Worm (Caenorhabditis elegans) whole organism, L2 larva: ENCODE measurements around the gene unc-47.
"Not testable (repeated sequence)": the region's sequence is repeated elsewhere in the genome, so short reads cannot be mapped to it uniquely, and the experiment has no call there.

ENCODE experiments used
- F13H6.1 ChIP-seq: sonication (generic microtip); optimal IDR thresholded peaks from 2 replicates; lab custom pipeline; 2016; ENCODE audit warnings: missing genetic modification characterization, missing compliant biosample characterization
- R02D3.7 ChIP-seq: fragments of 150-350 bp; optimal IDR thresholded peaks from 2 replicates; lab custom pipeline; 2014; ENCODE audit warnings: missing biosample characterization, missing genetic modification characterization
- Y55F3AM.14 ChIP-seq: fragments of 200-800 bp; sonication (Bioruptor generic); optimal IDR thresholded peaks from 2 replicates; lab custom pipeline; 2018; ENCODE audit warnings: mild to moderate bottlenecking, missing genetic modification characterization, missing compliant biosample characterization
- ZK546.5 ChIP-seq: sonication (generic microtip); optimal IDR thresholded peaks from 2 replicates; lab custom pipeline; 2017; ENCODE audit warnings: missing biosample characterization, missing genetic modification characterization
- alr-1 ChIP-seq: fragments of 150-350 bp; optimal IDR thresholded peaks from 2 replicates; lab custom pipeline; 2014; ENCODE audit warnings: missing biosample characterization, missing genetic modification characterization
- ama-1 ChIP-seq: fragments of 150-350 bp; optimal IDR thresholded peaks from 2 replicates; lab custom pipeline; 2018; ENCODE audit warnings: inconsistent platforms
- blmp-1 ChIP-seq: sonication (generic microtip); optimal IDR thresholded peaks from 2 replicates; lab custom pipeline; 2017; ENCODE audit warnings: missing genetic modification characterization, mild to moderate bottlenecking, missing compliant biosample characterization, antibody characterized with exemption, moderate library complexity; ENCODE audit not compliant: insufficient read depth
- ceh-16 ChIP-seq: fragments of 150-350 bp; optimal IDR thresholded peaks from 2 replicates; lab custom pipeline; 2014; ENCODE audit warnings: missing biosample characterization, missing genetic modification characterization
- ceh-82 ChIP-seq: fragments of 150-350 bp; optimal IDR thresholded peaks from 2 replicates; lab custom pipeline; 2014; ENCODE audit warnings: missing biosample characterization, missing genetic modification characterization
- crh-2 ChIP-seq: sonication (generic microtip); optimal IDR thresholded peaks from 2 replicates; lab custom pipeline; 2017; ENCODE audit warnings: missing biosample characterization, missing genetic modification characterization
- dmd-4 ChIP-seq: sonication (generic microtip); optimal IDR thresholded peaks from 2 replicates; lab custom pipeline; 2017; ENCODE audit warnings: missing biosample characterization, missing genetic modification characterization
- egl-27 ChIP-seq: sonication (generic microtip); optimal IDR thresholded peaks from 3 replicates; lab custom pipeline; 2017; ENCODE audit warnings: missing biosample characterization, missing genetic modification reagents, missing genetic modification characterization
- elt-1 ChIP-seq: fragments of 150-350 bp; optimal IDR thresholded peaks from 2 replicates; lab custom pipeline; 2014; ENCODE audit warnings: missing biosample characterization, missing genetic modification characterization
- elt-3 ChIP-seq: sonication (generic microtip); optimal IDR thresholded peaks from 2 replicates; lab custom pipeline; 2017; ENCODE audit warnings: missing biosample characterization, missing genetic modification characterization
- fos-1 ChIP-seq: fragments of 150-350 bp; optimal IDR thresholded peaks from 2 replicates; lab custom pipeline; 2014; ENCODE audit warnings: missing biosample characterization, missing genetic modification characterization
- gmeb-1 ChIP-seq: fragments of 150-350 bp; optimal IDR thresholded peaks from 2 replicates; lab custom pipeline; 2014; ENCODE audit warnings: missing biosample characterization, missing genetic modification characterization
- lin-11 ChIP-seq: fragments of 150-350 bp; sonication (generic microtip); optimal IDR thresholded peaks from 2 replicates; lab custom pipeline; 2014; ENCODE audit warnings: missing biosample characterization, missing genetic modification characterization, inconsistent platforms, mixed read lengths
- lin-13 ChIP-seq: fragments of 150-350 bp; optimal IDR thresholded peaks from 2 replicates; lab custom pipeline; 2014; ENCODE audit warnings: missing biosample characterization, missing genetic modification reagents, missing genetic modification characterization
- lin-39 ChIP-seq: fragments of 150-350 bp; optimal IDR thresholded peaks from 2 replicates; lab custom pipeline; 2014; ENCODE audit warnings: missing biosample characterization, missing genetic modification reagents, missing genetic modification characterization
- mbf-1 ChIP-seq: sonication (generic microtip); optimal IDR thresholded peaks from 2 replicates; lab custom pipeline; 2017; ENCODE audit warnings: missing biosample characterization, missing genetic modification characterization
- mdl-1 ChIP-seq, 2 experiments: fragments of 150-350 bp in 1 of 2; sonication (generic microtip) in 1 of 2; optimal IDR thresholded peaks; 2 replicates each; lab custom pipeline; 2017; ENCODE audit warnings: missing biosample characterization in 2 of 2, missing genetic modification characterization in 2 of 2
- nhr-10 ChIP-seq: sonication (generic microtip); optimal IDR thresholded peaks from 2 replicates; lab custom pipeline; 2017; ENCODE audit warnings: missing biosample characterization, missing genetic modification characterization
- nhr-12 ChIP-seq: fragments of 150-350 bp; optimal IDR thresholded peaks from 2 replicates; lab custom pipeline; 2014; ENCODE audit warnings: missing biosample characterization, missing genetic modification characterization
- nhr-129 ChIP-seq: fragments of 150-350 bp; optimal IDR thresholded peaks from 2 replicates; lab custom pipeline; 2014; ENCODE audit warnings: missing biosample characterization, missing genetic modification characterization
- nhr-21 ChIP-seq: fragments of 150-350 bp; optimal IDR thresholded peaks from 2 replicates; lab custom pipeline; 2014; ENCODE audit warnings: missing biosample characterization, missing genetic modification characterization
- nhr-23 ChIP-seq: fragments of 150-350 bp; optimal IDR thresholded peaks from 2 replicates; lab custom pipeline; 2014; ENCODE audit warnings: missing biosample characterization, missing genetic modification reagents, missing genetic modification characterization
- nhr-237 ChIP-seq: fragments of 150-350 bp; optimal IDR thresholded peaks from 2 replicates; lab custom pipeline; 2014; ENCODE audit warnings: missing biosample characterization, missing genetic modification characterization
- nhr-6 ChIP-seq: fragments of 150-350 bp; optimal IDR thresholded peaks from 2 replicates; lab custom pipeline; 2014; ENCODE audit warnings: missing biosample characterization, missing genetic modification characterization
- nhr-77 ChIP-seq: fragments of 150-350 bp; optimal IDR thresholded peaks from 2 replicates; lab custom pipeline; 2014; ENCODE audit warnings: missing biosample characterization, missing genetic modification characterization
- peb-1 ChIP-seq: fragments of 150-350 bp; optimal IDR thresholded peaks from 2 replicates; lab custom pipeline; 2014; ENCODE audit warnings: missing biosample characterization, missing genetic modification characterization
- skn-1 ChIP-seq: sonication (generic microtip); optimal IDR thresholded peaks from 2 replicates; lab custom pipeline; 2017; ENCODE audit warnings: missing biosample characterization, missing genetic modification characterization
- sma-3 ChIP-seq: sonication (generic microtip); optimal IDR thresholded peaks from 2 replicates; lab custom pipeline; 2016; ENCODE audit warnings: missing genetic modification reagents, missing genetic modification characterization, missing compliant biosample characterization
- sma-9 ChIP-seq, 2 experiments: fragments of 150-350 bp in 1 of 2; sonication (generic microtip) in 1 of 2; optimal IDR thresholded peaks; 2 replicates each; lab custom pipeline; 2014 to 2016; ENCODE audit warnings: missing genetic modification characterization in 2 of 2, mild to moderate bottlenecking in 1 of 2, missing biosample characterization in 1 of 2, missing compliant biosample characterization in 1 of 2, missing genetic modification reagents in 1 of 2, moderate library complexity in 1 of 2
- snpc-4 ChIP-seq: fragments of 150-350 bp; optimal IDR thresholded peaks from 2 replicates; lab custom pipeline; 2014; ENCODE audit warnings: missing biosample characterization, missing genetic modification characterization
- unc-39 ChIP-seq: fragments of 150-350 bp; optimal IDR thresholded peaks from 2 replicates; lab custom pipeline; 2014; ENCODE audit warnings: missing biosample characterization, missing genetic modification characterization
- unc-55 ChIP-seq: fragments of 150-350 bp; sonication (generic microtip); optimal IDR thresholded peaks from 3 replicates; lab custom pipeline; 2014; ENCODE audit warnings: missing biosample characterization, missing genetic modification reagents, missing genetic modification characterization
- unc-62 ChIP-seq: fragments of 150-350 bp; optimal IDR thresholded peaks from 2 replicates; lab custom pipeline; 2014; ENCODE audit warnings: missing biosample characterization, missing genetic modification reagents, missing genetic modification characterization
- zag-1 ChIP-seq: fragments of 150-350 bp; optimal IDR thresholded peaks from 2 replicates; lab custom pipeline; 2014; ENCODE audit warnings: missing biosample characterization, missing genetic modification characterization
- ztf-1 ChIP-seq: fragments of 200-800 bp; sonication (Bioruptor generic); conservative IDR thresholded peaks from 2 replicates; pipeline ENCODE4 v1.3.6; 2022; ENCODE audit warnings: missing genetic modification characterization, missing compliant biosample characterization
- ztf-11 ChIP-seq: sonication (generic microtip); optimal IDR thresholded peaks from 2 replicates; lab custom pipeline; 2017; ENCODE audit warnings: missing biosample characterization, missing genetic modification characterization

Gene unc-47

DNA sequence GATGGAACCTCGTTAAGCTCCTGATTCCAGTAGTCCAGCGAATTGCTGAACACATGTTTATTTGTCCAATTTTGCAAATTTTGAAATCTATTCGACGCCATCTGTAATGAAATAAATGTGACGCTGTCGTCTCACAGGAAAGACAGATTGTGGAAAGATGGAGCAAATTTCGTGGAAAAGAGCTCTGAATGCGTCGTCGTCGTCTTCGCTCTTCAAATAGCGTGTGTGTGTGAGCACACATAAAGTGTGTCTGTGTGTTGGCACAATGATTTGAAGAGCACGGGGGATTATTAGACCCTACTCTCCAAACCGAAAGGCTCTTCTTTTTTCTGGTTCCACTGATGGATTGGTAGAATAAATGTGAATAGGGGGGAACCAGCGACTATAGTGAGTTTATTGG lies at the start of gene unc-47:
TSS of gene unc-47 (minus strand) at position 101 of the 400 bp plus-strand sequence.
- TF ChIP-seq peb-1 (tag; lab: Kevin White, UChicago), result no peak
- no peak for TF ChIP-seq unc-62 (GFP tag; lab: Kevin White, UChicago)
- no peak for TF ChIP-seq F13H6.1 (tag; lab: Kevin White, UChicago)
- no peak for TF ChIP-seq nhr-129 (tag; lab: Kevin White, UChicago)
- no peak for TF ChIP-seq nhr-237
- TF ChIP-seq, all 48 proteins: peak for 0

DNA sequence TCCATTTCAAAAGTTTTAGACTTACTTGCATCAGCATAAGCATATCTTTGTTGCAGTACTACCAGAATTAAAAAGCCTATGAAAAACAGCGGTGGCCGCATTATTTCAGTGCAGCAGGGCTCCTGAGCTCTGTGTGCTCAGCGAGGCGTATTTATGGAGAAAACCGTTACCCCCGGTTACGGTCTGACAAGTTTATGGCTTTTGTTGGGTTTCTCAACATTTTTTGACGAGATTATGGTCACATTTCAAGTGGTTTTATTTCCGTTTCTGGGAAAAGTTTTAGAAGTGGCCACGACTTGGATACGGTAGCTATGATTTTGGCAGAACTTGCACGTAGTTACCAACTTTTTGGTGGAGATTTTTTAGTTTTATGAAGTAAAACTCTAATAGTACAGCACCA lies 47.9 kb upstream of the unc-47 start, which contains the start of gene paml-1:
TSS of gene paml-1 (minus strand) at position 101 of the 400 bp plus-strand sequence.
- TF ChIP-seq skn-1 (tag; lab: Kevin White, UChicago) (no peak), nhr-10 (tag; lab: Kevin White, UChicago) (no peak), blmp-1 (tag; lab: Kevin White, UChicago) (no peak), ceh-82 (no peak), ztf-11 (tag; lab: Kevin White, UChicago) (no peak), peb-1 (tag; lab: Kevin White, UChicago) (no peak), nhr-237 (no peak), nhr-12 (tag; lab: Kevin White, UChicago) (no peak), ZK546.5 (tag; lab: Kevin White, UChicago) (no peak), unc-39 (tag; lab: Kevin White, UChicago) (no peak), sma-3 (no peak), mbf-1 (tag; lab: Kevin White, UChicago) (no peak)

DNA sequence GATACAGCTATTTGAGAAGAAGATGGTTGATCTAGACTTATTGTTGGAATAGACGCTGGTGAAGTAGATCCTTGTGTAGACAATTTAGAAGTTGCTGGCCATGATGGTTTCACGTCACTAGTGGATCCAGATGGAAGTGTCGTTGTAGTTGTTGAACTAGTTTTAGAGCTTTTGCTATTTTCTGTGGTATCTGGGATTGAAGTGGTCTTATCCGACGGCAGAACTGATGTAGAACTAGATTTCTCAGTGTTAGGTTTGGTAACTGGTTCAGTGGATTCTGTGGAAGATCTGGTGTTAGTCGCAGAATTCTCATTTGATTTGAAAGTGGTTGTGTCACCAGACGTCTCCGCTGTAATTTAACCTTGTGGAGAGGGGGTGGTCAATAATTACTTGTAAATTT lies 45.6 kb upstream of the unc-47 start:
- no peak for TF ChIP-seq mdl-1 (tag; optimal IDR thresholded peaks at IDR 0.05; lab: Kevin White, UChicago)
- no peak for TF ChIP-seq ztf-1 (GFP tag; lab: Robert Waterston, UW)
- no peak for TF ChIP-seq dmd-4 (tag; lab: Kevin White, UChicago)
- no peak for TF ChIP-seq F13H6.1 (tag; lab: Kevin White, UChicago)
- TF ChIP-seq lin-39, result no peak
- TF ChIP-seq elt-1 (tag; lab: Kevin White, UChicago), result no peak
- TF ChIP-seq ceh-16 (tag; lab: Kevin White, UChicago), result no peak
- no peak for TF ChIP-seq sma-9 (GFP tag; optimal IDR thresholded peaks at IDR 0.05; lab: Kevin White, UChicago)
- TF ChIP-seq sma-9 (tag; optimal IDR thresholded peaks at IDR 0.05; lab: Kevin White, UChicago), result no peak
- TF ChIP-seq lin-13 (GFP tag; lab: Kevin White, UChicago), result no peak
- no peak for TF ChIP-seq gmeb-1 (tag; lab: Kevin White, UChicago)
- no peak for TF ChIP-seq unc-39 (tag; lab: Kevin White, UChicago)
- no peak for TF ChIP-seq zag-1 (tag; lab: Kevin White, UChicago)
- no peak for TF ChIP-seq alr-1 (tag; lab: Kevin White, UChicago)
- no peak for TF ChIP-seq mbf-1 (tag; lab: Kevin White, UChicago)
- no peak for TF ChIP-seq R02D3.7 (tag; lab: Kevin White, UChicago)
- TF ChIP-seq unc-55 (GFP tag; lab: Kevin White, UChicago), result no peak
- TF ChIP-seq crh-2 (tag; lab: Kevin White, UChicago), result no peak
- no peak for TF ChIP-seq ceh-82
- TF ChIP-seq Y55F3AM.14 (GFP tag; lab: Kevin White, UChicago), result no peak
- TF ChIP-seq ama-1, result no peak

- not testable (repeated sequence) for TF ChIP-seq elt-1 (tag; lab: Kevin White, UChicago); blmp-1 (tag; lab: Kevin White, UChicago); nhr-237
Measured at ce11 chrIII:10221860-10222259, 35.8 kb upstream of the unc-47 start, which contains the start of gene Y70G10A.4. Y70G10A.4 (plus strand) TSS chrIII:10222160.

DNA sequence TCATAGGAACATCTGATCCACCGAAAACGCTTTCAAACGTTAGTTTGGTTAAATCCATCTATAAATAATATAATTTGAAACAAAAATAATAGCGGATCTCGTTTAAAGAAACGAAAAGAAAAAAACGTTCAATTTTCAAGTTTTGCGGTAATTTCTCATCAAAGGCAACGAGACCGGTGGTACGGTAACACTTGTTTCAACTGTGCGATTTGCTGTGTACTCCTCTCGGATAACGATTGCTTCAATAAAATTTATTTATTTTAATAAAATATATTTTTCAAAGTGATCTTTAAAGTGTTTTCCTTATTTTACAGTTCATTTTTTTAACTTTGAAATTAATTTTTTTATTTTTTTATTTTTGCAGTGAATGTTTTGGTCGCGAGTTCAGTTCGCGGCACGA lies 32.5 kb upstream of the unc-47 start, which contains the start of the genes rde-4 and cox-14:
TSS of gene rde-4 (minus strand) at position 60 of the 400 bp plus-strand sequence.
TSS of gene cox-14 (plus strand) at position 356 of the 400 bp plus-strand sequence.
- TF ChIP-seq peb-1 (tag; lab: Kevin White, UChicago) (no peak), elt-1 (tag; lab: Kevin White, UChicago) (no peak), mdl-1 (tag; optimal IDR thresholded peaks at IDR 0.05; lab: Kevin White, UChicago) (peak in 1 of 2 experiments; percentile 54), gmeb-1 (tag; lab: Kevin White, UChicago) (peak; percentile 91), lin-13 (GFP tag; lab: Kevin White, UChicago) (peak; percentile 90), nhr-6 (peak; percentile 60), ama-1 (peak; percentile 41), R02D3.7 (tag; lab: Kevin White, UChicago) (peak; percentile 5), zag-1 (tag; lab: Kevin White, UChicago) (no peak), crh-2 (tag; lab: Kevin White, UChicago) (peak; percentile 90), egl-27 (tag; lab: Kevin White, UChicago) (no peak), nhr-77 (tag; lab: Kevin White, UChicago) (no peak), elt-3 (no peak), F13H6.1 (tag; lab: Kevin White, UChicago) (peak; percentile 66), ztf-11 (tag; lab: Kevin White, UChicago) (no peak), snpc-4 (tag; lab: Kevin White, UChicago) (peak; percentile 55), dmd-4 (tag; lab: Kevin White, UChicago) (no peak), nhr-10 (tag; lab: Kevin White, UChicago) (no peak), nhr-21 (tag; lab: Kevin White, UChicago) (peak; percentile 74), unc-39 (tag; lab: Kevin White, UChicago) (no peak), nhr-237 (no peak), mbf-1 (tag; lab: Kevin White, UChicago) (no peak), sma-9 (GFP tag; optimal IDR thresholded peaks at IDR 0.05; lab: Kevin White, UChicago) (no peak), sma-9 (tag; optimal IDR thresholded peaks at IDR 0.05; lab: Kevin White, UChicago) (no peak), alr-1 (tag; lab: Kevin White, UChicago) (no peak), fos-1 (tag; lab: Kevin White, UChicago) (peak; percentile 60), ZK546.5 (tag; lab: Kevin White, UChicago) (peak; percentile 31), nhr-23 (tag; lab: Kevin White, UChicago) (no peak), lin-11 (tag; lab: Kevin White, UChicago) (peak; percentile 61), unc-55 (GFP tag; lab: Kevin White, UChicago) (peak; percentile 98), ztf-1 (GFP tag; lab: Robert Waterston, UW) (no peak)
